Fruit fly (Drosophila melanogaster) whole organism: ENCODE results near the gene CG34296.

Experiments
- CG8478 ChIP-seq: fragments of >200 bp; optimal IDR thresholded peaks from 2 replicates; lab custom pipeline; 2018; ENCODE audit warnings: inconsistent platforms
- Dll ChIP-seq: fragments of >200 bp; optimal IDR thresholded peaks from 2 replicates; lab custom pipeline; 2017
- EcR ChIP-seq, 2 experiments: fragments of >200 bp; optimal IDR thresholded peaks; 2 replicates each; lab custom pipeline; 2017; ENCODE audit warnings: missing biosample characterization in 2 of 2, missing genetic modification characterization in 2 of 2, missing genetic modification reagents in 2 of 2
- pan ChIP-seq: fragments of >200 bp; optimal IDR thresholded peaks from 2 replicates; lab custom pipeline; 2017
- psq ChIP-seq: fragments of >200 bp; optimal IDR thresholded peaks from 2 replicates; lab custom pipeline; 2017
- usp ChIP-seq: fragments of >200 bp; optimal IDR thresholded peaks from 2 replicates; lab custom pipeline; 2017; ENCODE audit warnings: missing biosample characterization, missing genetic modification characterization, mixed read lengths

CG34296 gene

dm6 chr3R:29697841-29698240 is 24.5 kb upstream of the CG34296 start:
- TF ChIP-seq CG8478 (lab: Kevin White, UChicago) (no peak), psq (lab: Kevin White, UChicago) (no peak), pan (lab: Kevin White, UChicago) (no peak), usp (GFP tag; lab: Kevin White, UChicago) (no peak), EcR (GFP tag; optimal IDR thresholded peaks at IDR 0.05; lab: Kevin White, UChicago) (no peak), Dll (no peak)

DNA sequence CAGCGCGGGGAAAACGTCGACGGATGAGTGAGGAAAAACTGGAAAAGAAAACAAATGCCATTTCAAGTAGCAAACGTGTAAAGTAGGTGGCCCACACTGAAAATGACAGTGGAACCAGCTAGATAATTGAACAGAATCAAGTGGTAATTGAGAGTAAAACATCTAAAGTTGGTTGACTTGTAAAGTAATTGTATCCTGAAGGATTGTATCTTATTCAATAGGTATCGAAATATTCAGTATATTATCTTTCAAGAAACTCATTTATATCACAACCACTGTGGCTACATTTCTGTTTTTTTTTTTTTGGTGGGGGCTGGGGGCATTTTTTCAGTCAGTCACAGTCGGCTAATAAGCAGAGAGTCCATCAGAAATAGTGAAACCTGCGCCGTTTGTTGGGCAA is 23.1 kb upstream of the CG34296 start:
- TF ChIP-seq EcR (GFP tag; optimal IDR thresholded peaks at IDR 0.05; lab: Kevin White, UChicago) (no peak), psq (lab: Kevin White, UChicago) (no peak), usp (GFP tag; lab: Kevin White, UChicago) (no peak), CG8478 (lab: Kevin White, UChicago) (no peak), pan (lab: Kevin White, UChicago) (no peak), Dll (no peak)

- TF ChIP-seq CG8478 (lab: Kevin White, UChicago), result no peak
- TF ChIP-seq psq (lab: Kevin White, UChicago), result no peak
- no peak for TF ChIP-seq EcR (GFP tag; optimal IDR thresholded peaks at IDR 0.05; lab: Kevin White, UChicago)
- TF ChIP-seq pan (lab: Kevin White, UChicago), result no peak
- no peak for TF ChIP-seq usp (GFP tag; lab: Kevin White, UChicago)
- no peak for TF ChIP-seq Dll
These were observed 20.6 kb upstream of the CG34296 start for dm6 chr3R:29701739-29702138.

DNA sequence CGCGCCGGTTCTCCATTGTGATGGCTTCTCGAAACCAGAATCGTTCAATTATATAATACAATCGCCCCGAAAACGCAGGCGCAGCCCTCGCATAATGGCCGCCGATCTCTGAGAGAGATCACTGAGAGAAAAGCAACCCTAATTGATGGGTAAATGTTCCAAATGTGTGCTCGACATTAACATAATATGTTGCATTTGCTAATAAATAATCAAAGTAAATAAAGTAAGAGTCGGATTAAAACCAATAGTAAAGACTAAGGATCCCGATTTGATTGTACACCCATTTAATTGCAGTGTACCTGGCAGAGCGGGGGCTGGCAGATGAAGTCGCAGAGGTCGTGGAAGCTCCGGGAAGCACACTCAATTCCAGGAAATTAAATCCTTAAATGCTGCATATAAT is 17.8 kb upstream of the CG34296 start:
- TF ChIP-seq EcR (GFP tag; optimal IDR thresholded peaks at IDR 0.05; lab: Kevin White, UChicago) (no peak), pan (lab: Kevin White, UChicago) (no peak), usp (GFP tag; lab: Kevin White, UChicago) (no peak), psq (lab: Kevin White, UChicago) (no peak), Dll (no peak), CG8478 (lab: Kevin White, UChicago) (no peak)

DNA sequence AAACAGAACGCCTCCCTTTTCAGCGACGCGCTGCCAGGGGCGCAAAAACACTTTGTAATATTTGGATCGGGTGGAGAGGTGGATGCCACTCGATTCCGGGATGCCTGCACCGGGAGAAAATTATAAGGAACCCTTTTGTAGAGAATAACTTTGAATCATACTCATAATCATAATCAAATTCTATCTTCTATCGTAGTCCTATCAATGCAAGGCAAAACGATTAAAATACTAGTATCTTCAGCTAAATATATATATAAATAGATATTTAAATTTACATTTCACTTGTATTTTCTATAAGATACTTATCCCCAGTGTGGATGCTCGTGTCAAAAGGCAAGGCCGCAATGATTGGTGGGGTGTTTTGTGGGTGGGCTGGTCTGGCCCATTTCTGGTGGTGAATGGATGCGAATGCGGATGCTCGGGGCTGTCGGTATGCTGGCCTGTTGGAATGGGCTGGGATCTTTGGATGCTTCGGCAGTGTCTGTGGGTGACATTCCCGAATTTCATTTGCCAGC is 16.5 kb upstream of the CG34296 start:
- TF ChIP-seq usp (GFP tag; lab: Kevin White, UChicago), result no peak
- no peak for TF ChIP-seq psq (lab: Kevin White, UChicago)
- TF ChIP-seq pan (lab: Kevin White, UChicago), result no peak
- TF ChIP-seq Dll, result no peak
- TF ChIP-seq CG8478 (lab: Kevin White, UChicago), result no peak
- no peak for TF ChIP-seq EcR (GFP tag; optimal IDR thresholded peaks at IDR 0.05; lab: Kevin White, UChicago)

DNA sequence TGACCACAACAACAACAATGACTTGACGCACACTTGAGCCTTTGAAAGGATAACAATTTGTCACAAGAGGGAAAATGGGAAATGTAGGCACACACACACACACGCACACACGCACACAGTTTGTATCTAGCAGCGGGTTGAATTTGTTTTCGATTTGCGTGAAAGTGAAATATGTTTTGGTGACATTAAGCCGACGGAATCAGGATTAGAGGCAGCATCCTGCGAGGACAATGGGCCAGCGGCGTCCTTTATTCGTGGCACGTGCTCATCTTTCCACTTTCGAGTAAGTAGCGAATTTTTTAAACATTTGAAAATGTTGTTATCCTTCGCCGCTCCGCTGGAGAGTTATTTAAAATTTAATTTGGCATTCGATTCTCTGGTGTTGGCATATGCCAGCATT is 15.1 kb upstream of the CG34296 start:
- no peak for TF ChIP-seq psq (lab: Kevin White, UChicago)
- no peak for TF ChIP-seq pan (lab: Kevin White, UChicago)
- TF ChIP-seq usp (GFP tag; lab: Kevin White, UChicago), result no peak
- no peak for TF ChIP-seq EcR (GFP tag; optimal IDR thresholded peaks at IDR 0.05; lab: Kevin White, UChicago)
- no peak for TF ChIP-seq Dll
- TF ChIP-seq CG8478 (lab: Kevin White, UChicago), result no peak

DNA sequence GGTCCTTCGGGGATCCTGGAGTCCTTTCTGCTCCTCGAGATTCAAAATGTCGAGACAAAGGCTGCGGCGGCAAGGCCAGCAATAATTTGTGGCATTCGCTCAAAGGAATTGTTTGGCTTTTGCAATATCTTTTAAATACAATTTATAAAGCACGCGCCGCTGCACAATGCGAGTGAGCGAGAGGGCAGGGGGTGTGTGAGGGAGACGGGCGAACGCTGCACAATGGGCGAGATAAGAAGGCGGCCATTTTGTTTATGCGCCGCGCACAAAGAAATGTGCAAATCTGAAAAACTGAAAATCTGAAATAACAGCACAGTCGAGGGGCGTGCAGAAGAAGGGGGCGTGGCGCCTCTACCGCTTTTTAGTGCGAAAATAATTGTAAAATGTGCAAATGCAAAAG is 14.0 kb upstream of the CG34296 start:
- TF ChIP-seq usp (GFP tag; lab: Kevin White, UChicago) (no peak), psq (lab: Kevin White, UChicago) (no peak), CG8478 (lab: Kevin White, UChicago) (no peak), EcR (GFP tag; optimal IDR thresholded peaks at IDR 0.05; lab: Kevin White, UChicago) (no peak)

- TF ChIP-seq psq (lab: Kevin White, UChicago), result no peak
- TF ChIP-seq usp (GFP tag; lab: Kevin White, UChicago), result no peak
- TF ChIP-seq pan (lab: Kevin White, UChicago), result no peak
- TF ChIP-seq EcR (GFP tag; optimal IDR thresholded peaks at IDR 0.05; lab: Kevin White, UChicago), result no peak
- TF ChIP-seq Dll, result no peak
- TF ChIP-seq CG8478 (lab: Kevin White, UChicago), result no peak
These were observed 10.9 kb upstream of the CG34296 start for dm6 chr3R:29711434-29711833.

DNA sequence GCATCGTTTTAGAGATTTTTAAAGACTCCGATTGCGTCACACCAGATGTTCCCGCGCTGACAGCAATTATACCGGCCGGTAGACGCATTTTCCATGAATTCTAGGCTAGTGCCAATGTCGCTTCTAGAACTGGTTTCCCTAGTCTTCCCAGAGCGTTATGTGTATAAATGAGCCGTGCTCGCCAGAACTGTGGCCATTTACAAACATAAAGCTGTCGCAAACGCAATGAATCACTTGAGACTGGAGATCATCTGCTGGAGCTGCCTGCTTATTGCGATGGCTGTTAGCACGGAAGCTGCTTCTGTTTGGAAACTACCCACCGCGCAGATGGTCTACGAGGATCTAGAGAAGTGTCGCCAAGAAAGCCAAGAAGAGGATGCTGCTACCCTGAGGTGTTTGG is 8.0 kb upstream of the CG34296 start, which contains the start of gene Obp99d:
Obp99d (plus strand) TSS at position 192 of the 400 bp plus-strand sequence.
- TF ChIP-seq CG8478 (lab: Kevin White, UChicago) (no peak), pan (lab: Kevin White, UChicago) (no peak), usp (GFP tag; lab: Kevin White, UChicago) (no peak), EcR (GFP tag; optimal IDR thresholded peaks at IDR 0.05; lab: Kevin White, UChicago) (no peak), Dll (no peak), psq (lab: Kevin White, UChicago) (no peak)

DNA sequence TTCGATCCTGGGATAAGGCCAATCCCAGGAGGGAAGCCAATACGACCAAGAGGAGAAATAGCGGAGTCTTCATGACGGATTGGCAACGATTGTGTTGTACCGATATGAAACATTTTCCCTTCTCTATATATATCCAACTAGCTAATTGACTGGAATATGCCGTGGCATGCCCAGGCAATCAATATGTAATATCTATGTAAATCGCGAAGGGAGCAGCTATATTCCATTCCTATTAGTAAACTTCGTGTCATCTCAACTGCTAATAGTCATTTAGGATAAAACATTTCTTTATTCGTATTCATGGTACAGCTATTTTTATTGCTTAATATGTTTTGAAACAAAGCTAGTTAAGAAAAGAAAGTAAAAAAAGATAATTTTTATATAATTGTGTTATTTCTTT is 7.1 kb upstream of the CG34296 start, which contains the start of gene Dup99B:
Dup99B (minus strand) TSS at position 101 of the 400 bp plus-strand sequence.
- no peak for TF ChIP-seq CG8478 (lab: Kevin White, UChicago)

DNA sequence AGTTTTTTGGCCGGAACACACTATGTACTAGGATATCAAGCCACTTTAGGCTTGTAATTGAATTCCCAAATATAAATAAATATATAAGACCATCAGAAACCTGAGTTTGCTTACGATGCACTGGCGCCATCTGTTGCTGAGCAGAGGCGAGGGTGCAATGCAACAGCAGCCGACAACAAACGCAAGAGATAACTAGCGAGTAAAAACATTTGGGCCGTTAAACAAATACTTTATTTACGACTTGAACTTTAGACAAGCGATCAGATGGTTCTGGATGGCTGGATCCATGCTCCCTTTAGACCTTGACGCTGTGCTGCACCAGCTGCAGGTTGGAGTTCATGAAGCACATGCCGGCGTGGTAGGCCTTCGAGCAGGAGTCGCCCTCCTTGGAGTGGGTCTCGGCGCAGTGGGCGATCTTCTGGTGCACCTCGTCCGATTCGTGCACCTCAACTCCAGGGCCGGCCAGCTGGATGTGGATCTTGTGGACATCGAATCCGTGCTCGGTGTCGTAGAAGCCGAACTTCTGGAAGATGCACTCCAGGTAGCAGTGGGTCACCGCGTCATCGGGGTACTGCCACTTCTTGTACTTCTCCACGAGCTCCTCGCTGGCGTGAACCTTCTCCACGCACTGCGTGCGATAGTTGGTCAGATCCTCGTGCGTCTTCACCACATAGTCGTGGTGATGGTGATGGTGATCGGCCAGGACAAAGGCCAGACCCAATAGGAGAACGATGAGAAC is 6.1 kb upstream of the CG34296 start:
- no peak for TF ChIP-seq Dll
- no peak for TF ChIP-seq usp (GFP tag; lab: Kevin White, UChicago)
- no peak for TF ChIP-seq pan (lab: Kevin White, UChicago)
- no peak for TF ChIP-seq CG8478 (lab: Kevin White, UChicago)
- no peak for TF ChIP-seq psq (lab: Kevin White, UChicago)
- TF ChIP-seq EcR (GFP tag; optimal IDR thresholded peaks at IDR 0.05; lab: Kevin White, UChicago), result no peak

DNA sequence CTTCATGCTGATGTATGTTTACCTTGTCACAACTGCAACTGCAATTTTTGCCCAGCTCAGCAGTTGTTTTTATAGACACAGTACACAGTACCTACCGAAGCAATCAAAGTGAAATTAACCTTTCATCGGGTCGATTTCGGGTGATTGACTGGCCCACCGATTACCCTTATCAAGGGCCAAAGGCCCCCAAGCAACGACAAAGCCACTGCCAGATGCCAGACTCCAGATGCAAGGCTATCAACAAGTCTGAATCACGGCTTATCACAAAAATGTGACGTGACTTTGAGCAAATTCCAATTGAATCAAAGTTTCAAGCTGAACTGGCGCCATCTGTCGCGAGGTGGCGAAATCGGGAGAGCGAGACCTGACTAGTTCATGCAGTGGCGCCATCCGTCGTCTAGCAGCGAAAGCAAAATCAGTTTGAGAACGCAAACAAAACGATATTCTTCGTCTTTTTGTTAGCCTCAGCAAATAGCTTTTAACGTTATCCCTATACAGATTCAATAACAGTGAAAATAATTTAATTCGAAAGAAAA is 5.5 kb upstream of the CG34296 start, which contains the start of gene Obp99b:
Obp99b (minus strand) TSS at position 115 of the 536 bp plus-strand sequence.
- no peak for TF ChIP-seq usp (GFP tag; lab: Kevin White, UChicago)
- no peak for TF ChIP-seq CG8478 (lab: Kevin White, UChicago)
- no peak for TF ChIP-seq EcR (GFP tag; optimal IDR thresholded peaks at IDR 0.05; lab: Kevin White, UChicago)
- no peak for TF ChIP-seq psq (lab: Kevin White, UChicago)
- no peak for TF ChIP-seq Dll
- TF ChIP-seq pan (lab: Kevin White, UChicago), result no peak
